Worm (Caenorhabditis elegans): Measurements from ENCODE around the gene lgc-46.

lgc-46 gene

DNA sequence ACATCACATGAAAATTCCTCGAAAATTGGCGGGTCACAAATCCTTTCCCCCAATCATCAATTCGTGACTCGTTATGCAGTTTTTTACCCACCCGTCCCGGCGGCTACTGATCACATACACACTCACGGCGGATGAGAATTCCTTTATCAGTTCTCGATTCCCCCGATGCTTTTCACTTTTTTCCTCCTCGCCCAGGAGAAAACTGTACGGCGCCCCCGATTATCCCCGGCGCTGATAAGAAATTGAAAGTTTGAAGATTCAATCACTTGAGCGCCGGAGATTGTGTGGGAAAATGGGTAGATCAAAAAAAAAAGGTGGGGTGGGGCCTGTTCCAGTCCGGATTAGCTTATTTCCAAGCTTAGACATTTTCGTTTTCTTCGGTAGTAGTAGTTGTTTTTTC is 12.0 kb upstream of the lgc-46 start:
- no peak for TF ChIP-seq sem-4 (tag; optimal IDR thresholded peaks at IDR 0.05)
- TF ChIP-seq zag-1 (tag; optimal IDR thresholded peaks at IDR 0.05): no peak
- TF ChIP-seq blmp-1 (tag; optimal IDR thresholded peaks at IDR 0.05; ENCODE audit: insufficient read depth): peak; percentile 28
- no peak for TF ChIP-seq nhr-6 (tag; optimal IDR thresholded peaks at IDR 0.05)
- TF ChIP-seq unc-62 (GFP tag; optimal IDR thresholded peaks at IDR 0.05): no peak
- no peak for TF ChIP-seq sma-3 (GFP tag; optimal IDR thresholded peaks at IDR 0.05)
- no peak for TF ChIP-seq alr-1 (tag; optimal IDR thresholded peaks at IDR 0.05)
- no peak for TF ChIP-seq egl-27 (tag; optimal IDR thresholded peaks at IDR 0.05)

DNA sequence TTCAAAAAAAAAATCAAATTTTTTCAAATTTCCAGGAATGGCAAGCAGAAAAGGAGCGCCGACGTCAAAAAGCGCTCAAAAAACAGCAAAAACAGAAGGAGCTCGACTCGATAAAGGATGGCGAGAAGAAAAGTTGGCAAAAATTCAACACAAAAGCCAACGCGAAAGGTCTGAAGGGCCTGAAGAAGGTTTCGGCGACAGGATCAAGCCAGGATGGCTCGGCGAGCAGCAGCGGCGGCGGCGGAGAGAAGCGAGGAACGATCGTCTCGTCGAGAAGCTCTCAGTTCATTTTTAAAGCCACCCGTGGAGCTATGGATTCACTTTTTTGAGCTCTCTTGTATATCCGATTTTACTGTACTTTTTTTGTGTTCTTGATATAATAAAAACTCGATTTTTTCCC is 9.0 kb upstream of the lgc-46 start:
- TF ChIP-seq unc-62 (GFP tag; optimal IDR thresholded peaks at IDR 0.05) (no peak), Y55F3AM.14 (GFP tag; optimal IDR thresholded peaks at IDR 0.05) (no peak), zag-1 (tag; optimal IDR thresholded peaks at IDR 0.05) (no peak), ama-1 (optimal IDR thresholded peaks at IDR 0.05) (no peak), nhr-10 (tag; optimal IDR thresholded peaks at IDR 0.05) (no peak), sma-9 (GFP tag; optimal IDR thresholded peaks at IDR 0.05) (no peak), sma-9 (tag; optimal IDR thresholded peaks at IDR 0.05) (no peak), unc-39 (tag; optimal IDR thresholded peaks at IDR 0.05) (no peak), alr-1 (tag; optimal IDR thresholded peaks at IDR 0.05) (no peak), nhr-6 (tag; optimal IDR thresholded peaks at IDR 0.05) (no peak)

DNA sequence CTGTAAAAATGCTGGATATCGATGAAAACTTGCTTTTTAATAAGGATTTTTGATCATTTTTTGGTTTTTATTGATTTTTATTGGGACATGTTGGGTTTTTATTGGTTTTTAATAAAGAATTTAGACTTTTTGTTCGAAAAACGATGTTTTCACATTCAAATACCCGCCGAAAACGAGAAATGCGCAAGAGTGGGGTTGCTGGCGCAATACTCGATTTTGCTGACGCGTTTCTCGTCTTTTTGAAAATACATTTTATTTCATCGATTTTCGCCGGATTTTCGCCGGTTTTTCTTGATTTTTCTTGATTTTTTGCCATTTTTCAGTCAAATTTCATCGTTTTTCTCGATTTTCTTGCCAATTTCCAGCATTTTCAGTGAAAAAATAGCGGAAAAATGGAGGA is 7.0 kb upstream of the lgc-46 start, which contains the start of gene smr-1:
TSS of gene smr-1 (plus strand) at position 375 of the 400 bp plus-strand sequence.
- TF ChIP-seq ztf-11 (tag; optimal IDR thresholded peaks at IDR 0.05): no peak
- peak; percentile 49 for TF ChIP-seq snpc-4 (tag; optimal IDR thresholded peaks at IDR 0.05)
- TF ChIP-seq unc-55 (GFP tag; optimal IDR thresholded peaks at IDR 0.05): peak; percentile 87
- peak; percentile 87 for TF ChIP-seq sma-9 (GFP tag; optimal IDR thresholded peaks at IDR 0.05)
- TF ChIP-seq sma-9 (tag; optimal IDR thresholded peaks at IDR 0.05): no peak
- TF ChIP-seq elt-1 (tag; optimal IDR thresholded peaks at IDR 0.05): no peak
- no peak for TF ChIP-seq Y55F3AM.14 (GFP tag; optimal IDR thresholded peaks at IDR 0.05)
- peak; percentile 53 for TF ChIP-seq R02D3.7 (tag; optimal IDR thresholded peaks at IDR 0.05)
- TF ChIP-seq nhr-23 (tag; optimal IDR thresholded peaks at IDR 0.05): no peak
- TF ChIP-seq nhr-21 (tag; optimal IDR thresholded peaks at IDR 0.05): peak; percentile 58
- TF ChIP-seq lin-39 (tag; optimal IDR thresholded peaks at IDR 0.05): no peak
- peak; percentile 78 for TF ChIP-seq egl-27 (tag; optimal IDR thresholded peaks at IDR 0.05)
- TF ChIP-seq sem-4 (tag; optimal IDR thresholded peaks at IDR 0.05): peak; percentile 49
- no peak for TF ChIP-seq dmd-4 (tag; optimal IDR thresholded peaks at IDR 0.05)
- TF ChIP-seq aly-2 (tag; optimal IDR thresholded peaks at IDR 0.05): no peak
- peak; percentile 92 to 93 for TF ChIP-seq lsy-2 (tag; optimal IDR thresholded peaks at IDR 0.05)
- peak; percentile 78 for TF ChIP-seq nhr-129 (tag; optimal IDR thresholded peaks at IDR 0.05)
- peak; percentile 72 for TF ChIP-seq ama-1 (optimal IDR thresholded peaks at IDR 0.05)
- no peak for TF ChIP-seq ceh-82 (tag; optimal IDR thresholded peaks at IDR 0.05)
- TF ChIP-seq C34F6.9 (tag; optimal IDR thresholded peaks at IDR 0.05): peak; percentile 88
- peak; percentile 52 for TF ChIP-seq nhr-77 (tag; optimal IDR thresholded peaks at IDR 0.05)
- TF ChIP-seq lin-11 (tag; optimal IDR thresholded peaks at IDR 0.05): peak; percentile 45
- no peak for TF ChIP-seq ztf-1 (GFP tag; conservative IDR thresholded peaks at IDR 0.05)
- TF ChIP-seq unc-39 (tag; optimal IDR thresholded peaks at IDR 0.05): no peak
- TF ChIP-seq nhr-11 (tag; optimal IDR thresholded peaks at IDR 0.05): no peak
- TF ChIP-seq crh-2 (tag; optimal IDR thresholded peaks at IDR 0.05): peak; percentile 87
- peak; percentile 9 for TF ChIP-seq blmp-1 (tag; optimal IDR thresholded peaks at IDR 0.05; ENCODE audit: insufficient read depth)
- no peak for TF ChIP-seq alr-1 (tag; optimal IDR thresholded peaks at IDR 0.05)
- peak; percentile 13 for TF ChIP-seq ZK546.5 (tag; optimal IDR thresholded peaks at IDR 0.05)
- no peak for TF ChIP-seq elt-3 (tag; optimal IDR thresholded peaks at IDR 0.05)
- peak; percentile 84 for TF ChIP-seq nhr-25 (tag; optimal IDR thresholded peaks at IDR 0.05)
- peak; percentile 25 for TF ChIP-seq nhr-237 (tag; optimal IDR thresholded peaks at IDR 0.05)
- no peak for TF ChIP-seq ceh-16 (tag; optimal IDR thresholded peaks at IDR 0.05)
- peak; percentile 98 for TF ChIP-seq gmeb-1 (tag; optimal IDR thresholded peaks at IDR 0.05)
- TF ChIP-seq mab-5 (tag; optimal IDR thresholded peaks at IDR 0.05): peak; percentile 86
- TF ChIP-seq skn-1 (tag; optimal IDR thresholded peaks at IDR 0.05): no peak
- no peak for TF ChIP-seq peb-1 (tag; optimal IDR thresholded peaks at IDR 0.05)
- TF ChIP-seq mbf-1 (tag; optimal IDR thresholded peaks at IDR 0.05): no peak
- TF ChIP-seq fos-1 (tag; optimal IDR thresholded peaks at IDR 0.05): peak; percentile 58
- peak in 1 of 2 experiments; percentile 45 for TF ChIP-seq mdl-1 (tag; optimal IDR thresholded peaks at IDR 0.05)
- peak; percentile 78 for TF ChIP-seq sma-3 (GFP tag; optimal IDR thresholded peaks at IDR 0.05)
- TF ChIP-seq nhr-10 (tag; optimal IDR thresholded peaks at IDR 0.05): no peak
- peak; percentile 28 for TF ChIP-seq zag-1 (tag; optimal IDR thresholded peaks at IDR 0.05)
- no peak for TF ChIP-seq unc-62 (GFP tag; optimal IDR thresholded peaks at IDR 0.05)
- peak; percentile 80 for TF ChIP-seq ztf-4 (tag; optimal IDR thresholded peaks at IDR 0.05)
- TF ChIP-seq lin-13 (GFP tag; optimal IDR thresholded peaks at IDR 0.05): peak; percentile 94
- no peak for TF ChIP-seq nhr-12 (tag; optimal IDR thresholded peaks at IDR 0.05)
- TF ChIP-seq nhr-6 (tag; optimal IDR thresholded peaks at IDR 0.05): peak; percentile 54
- TF ChIP-seq F13H6.1 (tag; optimal IDR thresholded peaks at IDR 0.05): peak; percentile 80
